Fruit fly (Drosophila melanogaster) whole organism, embryonic: ENCODE results near the gene CG14036.
A peak's percentile ranks its signal among the peaks of the same experiment; 100 is the strongest.

Experiments used
- Abd-B ChIP-seq: fragments of 200-800 bp; sonication (Bioruptor generic); optimal IDR thresholded peaks from 2 replicates; lab custom pipeline; 2018; ENCODE audit warnings: missing biosample characterization, mild to moderate bottlenecking, missing genetic modification characterization, moderate library complexity
- Atf-2 ChIP-seq: fragments of 200-800 bp; sonication (Bioruptor generic); optimal IDR thresholded peaks from 2 replicates; lab custom pipeline; 2016; ENCODE audit warnings: missing biosample characterization, missing genetic modification characterization
- CG10147 ChIP-seq: fragments of 200-800 bp; sonication (Bioruptor generic); optimal IDR thresholded peaks from 2 replicates; lab custom pipeline; 2019; ENCODE audit warnings: missing biosample characterization, mild to moderate bottlenecking, missing genetic modification characterization, moderate library complexity
- CG10959 ChIP-seq: fragments of 200-800 bp; sonication (Bioruptor generic); IDR thresholded peaks from 2 replicates; pipeline ENCODE4 v1.3.6; 2022; ENCODE audit warnings: missing biosample characterization, missing genetic modification characterization
- CG10979 ChIP-seq: fragments of 200-800 bp; sonication (Bioruptor generic); optimal IDR thresholded peaks from 2 replicates; lab custom pipeline; 2018; ENCODE audit warnings: missing biosample characterization, mild to moderate bottlenecking, missing genetic modification characterization, moderate library complexity
- CG13123 ChIP-seq: fragments of 200-800 bp; sonication (Bioruptor generic); optimal IDR thresholded peaks from 2 replicates; lab custom pipeline; 2016; ENCODE audit warnings: missing biosample characterization, missing genetic modification characterization
- CG13296 ChIP-seq: fragments of 200-800 bp; sonication (Bioruptor generic); optimal IDR thresholded peaks from 3 replicates; lab custom pipeline; 2018; ENCODE audit warnings: missing biosample characterization, mild to moderate bottlenecking, missing genetic modification characterization
- CG13894 ChIP-seq: fragments of 200-800 bp; sonication (Bioruptor generic); optimal IDR thresholded peaks from 3 replicates; lab custom pipeline; 2018; ENCODE audit warnings: missing biosample characterization, mild to moderate bottlenecking, missing genetic modification characterization, moderate library complexity
- CG14667 ChIP-seq: fragments of 200-800 bp; sonication (Bioruptor generic); IDR thresholded peaks from 2 replicates; pipeline ENCODE4 v1.3.6; 2022; ENCODE audit warnings: missing biosample characterization, missing genetic modification characterization
- CG15011 ChIP-seq: fragments of 200-800 bp; sonication (Bioruptor generic); optimal IDR thresholded peaks from 3 replicates; lab custom pipeline; 2018; ENCODE audit warnings: missing biosample characterization, mild to moderate bottlenecking, missing genetic modification characterization
- CG15269 ChIP-seq: fragments of 200-800 bp; sonication (Bioruptor generic); optimal IDR thresholded peaks from 2 replicates; lab custom pipeline; 2018; ENCODE audit warnings: missing biosample characterization, mild to moderate bottlenecking, missing genetic modification characterization, moderate library complexity
- CG1529 ChIP-seq: fragments of 200-800 bp; sonication (Bioruptor generic); optimal IDR thresholded peaks from 3 replicates; lab custom pipeline; 2018; ENCODE audit warnings: missing biosample characterization, missing genetic modification characterization
- CG15514 ChIP-seq: fragments of 200-800 bp; sonication (Bioruptor generic); optimal IDR thresholded peaks from 3 replicates; lab custom pipeline; 2017; ENCODE audit warnings: missing biosample characterization, missing genetic modification characterization, mild to moderate bottlenecking, moderate library complexity, missing genetic modification reagents
- CG17361 ChIP-seq: fragments of 200-800 bp; sonication (Bioruptor generic); IDR thresholded peaks from 3 replicates; pipeline ENCODE4 v1.3.6; 2022; ENCODE audit warnings: missing biosample characterization, missing genetic modification characterization
- CG17912 ChIP-seq: fragments of 200-800 bp; sonication (Bioruptor generic); optimal IDR thresholded peaks from 2 replicates; lab custom pipeline; 2018; ENCODE audit warnings: missing biosample characterization, mild to moderate bottlenecking, missing genetic modification characterization
- CG18764 ChIP-seq: fragments of 200-800 bp; sonication (Bioruptor generic); optimal IDR thresholded peaks from 3 replicates; lab custom pipeline; 2016; ENCODE audit warnings: missing biosample characterization, missing genetic modification characterization
- CG31441 ChIP-seq: fragments of 200-800 bp; sonication (Bioruptor generic); IDR thresholded peaks from 2 replicates; pipeline ENCODE4 v1.3.6; 2022; ENCODE audit warnings: missing biosample characterization, missing genetic modification characterization
- CG3163 ChIP-seq: fragments of 200-800 bp; sonication (Bioruptor generic); optimal IDR thresholded peaks from 3 replicates; lab custom pipeline; 2016; ENCODE audit warnings: missing biosample characterization, missing genetic modification characterization
- CG3995 ChIP-seq: fragments of 200-800 bp; sonication (Bioruptor generic); optimal IDR thresholded peaks from 3 replicates; lab custom pipeline; 2016; ENCODE audit warnings: missing biosample characterization, missing genetic modification characterization
- CG5245 ChIP-seq: fragments of 200-800 bp; sonication (Bioruptor generic); optimal IDR thresholded peaks from 3 replicates; lab custom pipeline; 2016; ENCODE audit warnings: missing biosample characterization, missing genetic modification characterization
- CG6689 ChIP-seq: fragments of 200-800 bp; sonication (Bioruptor generic); IDR thresholded peaks from 2 replicates; pipeline ENCODE4 v1.3.6; 2022; ENCODE audit warnings: missing biosample characterization, missing genetic modification characterization
- CG7357 ChIP-seq: fragments of 200-800 bp; sonication (Bioruptor generic); IDR thresholded peaks from 3 replicates; pipeline ENCODE4 v1.3.6; 2022; ENCODE audit warnings: missing biosample characterization, missing genetic modification characterization
- CG7839 ChIP-seq: fragments of 200-800 bp; sonication (Bioruptor generic); optimal IDR thresholded peaks from 3 replicates; lab custom pipeline; 2018; ENCODE audit warnings: missing biosample characterization, mild to moderate bottlenecking, missing genetic modification characterization, moderate library complexity
- CG8290 ChIP-seq, 3 experiments: fragments of 200-800 bp; sonication (Bioruptor generic); optimal IDR thresholded peaks; 2 replicates each; lab custom pipeline; 2016 to 2019; ENCODE audit warnings: missing biosample characterization in 3 of 3, missing genetic modification characterization in 3 of 3, mild to moderate bottlenecking in 2 of 3, moderate library complexity in 1 of 3
- CTCF ChIP-seq: fragments of 200-800 bp; sonication (Bioruptor generic); optimal IDR thresholded peaks from 2 replicates; lab custom pipeline; 2017; ENCODE audit warnings: missing biosample characterization, mild to moderate bottlenecking, missing genetic modification characterization, moderate library complexity
- Chrac-16 ChIP-seq: fragments of 200-800 bp; sonication (Bioruptor generic); optimal IDR thresholded peaks from 3 replicates; lab custom pipeline; 2016; ENCODE audit warnings: missing biosample characterization, missing genetic modification characterization
- NC2α ChIP-seq: fragments of 200-800 bp; sonication (Bioruptor generic); optimal IDR thresholded peaks from 2 replicates; lab custom pipeline; 2016; ENCODE audit warnings: missing biosample characterization, missing genetic modification characterization
- NK7.1 ChIP-seq: fragments of 200-800 bp; sonication (Bioruptor generic); optimal IDR thresholded peaks from 3 replicates; lab custom pipeline; 2016; ENCODE audit warnings: missing biosample characterization, missing genetic modification characterization
- Pdp1 ChIP-seq, 2 experiments: fragments of 200-800 bp; sonication (Bioruptor generic); optimal IDR thresholded peaks; 3 replicates each; lab custom pipeline; 2016; ENCODE audit warnings: missing biosample characterization in 2 of 2, missing genetic modification characterization in 2 of 2, mild to moderate bottlenecking in 1 of 2, moderate library complexity in 1 of 2
- Scr ChIP-seq: fragments of 200-800 bp; sonication (Bioruptor generic); IDR thresholded peaks from 2 replicates; pipeline ENCODE4 v1.3.6; 2022; ENCODE audit warnings: missing biosample characterization, missing genetic modification characterization; ENCODE audit not compliant: partially characterized antibody
- Sox100B ChIP-seq: fragments of 200-800 bp; sonication (Bioruptor generic); optimal IDR thresholded peaks from 3 replicates; lab custom pipeline; 2018; ENCODE audit warnings: missing biosample characterization, mild to moderate bottlenecking, missing genetic modification characterization
- ab ChIP-seq: fragments of 200-800 bp; sonication (Bioruptor generic); optimal IDR thresholded peaks from 2 replicates; lab custom pipeline; 2016; ENCODE audit warnings: missing biosample characterization, missing genetic modification characterization
- amos ChIP-seq: fragments of 200-800 bp; sonication (Bioruptor generic); IDR thresholded peaks from 2 replicates; pipeline ENCODE4 v1.3.6; 2022; ENCODE audit warnings: missing biosample characterization, missing genetic modification characterization; ENCODE audit not compliant: partially characterized antibody
- cato ChIP-seq: fragments of 200-800 bp; sonication (Bioruptor generic); optimal IDR thresholded peaks from 2 replicates; lab custom pipeline; 2016; ENCODE audit warnings: missing biosample characterization, missing genetic modification characterization, borderline replicate concordance
- cwo ChIP-seq: fragments of 200-800 bp; sonication (Bioruptor generic); optimal IDR thresholded peaks from 3 replicates; lab custom pipeline; 2017; ENCODE audit warnings: missing biosample characterization, missing genetic modification characterization, mild to moderate bottlenecking, moderate library complexity, missing genetic modification reagents
- fd96Cb ChIP-seq: fragments of 200-800 bp; sonication (Bioruptor generic); optimal IDR thresholded peaks from 2 replicates; lab custom pipeline; 2018; ENCODE audit warnings: missing biosample characterization, mild to moderate bottlenecking, missing genetic modification characterization, moderate library complexity
- gce ChIP-seq: fragments of 200-800 bp; sonication (Bioruptor generic); IDR thresholded peaks from 3 replicates; pipeline ENCODE4 v1.3.6; 2022; ENCODE audit warnings: missing biosample characterization, missing genetic modification characterization
- ind ChIP-seq: fragments of 200-800 bp; sonication (Bioruptor generic); optimal IDR thresholded peaks from 3 replicates; lab custom pipeline; 2016; ENCODE audit warnings: missing biosample characterization, missing genetic modification characterization
- kni ChIP-seq: fragments of 200-800 bp; sonication (Bioruptor generic); optimal IDR thresholded peaks from 3 replicates; lab custom pipeline; 2017; ENCODE audit warnings: mild to moderate bottlenecking, missing biosample characterization, missing genetic modification reagents, missing genetic modification characterization
- prd ChIP-seq, 3 experiments: fragments of >200 bp in 2 of 3; fragments of 200-800 bp in 1 of 3; sonication (Bioruptor generic) in 1 of 3; optimal IDR thresholded peaks in 2 of 3; IDR thresholded peaks in 1 of 3; 2 replicates in 2 of 3; 3 replicates in 1 of 3; pipeline versions ENCODE4 v1.3.6 to Lab custom; 2017 to 2022; ENCODE audit warnings: missing biosample characterization in 1 of 3, missing genetic modification characterization in 1 of 3
- row ChIP-seq: fragments of 200-800 bp; sonication (Bioruptor generic); IDR thresholded peaks from 3 replicates; pipeline ENCODE4 v1.3.6; 2022; ENCODE audit warnings: missing biosample characterization, missing genetic modification characterization
- sc ChIP-seq, 3 experiments: fragments of >200 bp in 2 of 3; fragments of 200-800 bp in 1 of 3; sonication (Bioruptor generic) in 1 of 3; optimal IDR thresholded peaks; 2 replicates in 2 of 3; 3 replicates in 1 of 3; lab custom pipeline; 2017; ENCODE audit warnings: mild to moderate bottlenecking in 1 of 3, missing biosample characterization in 1 of 3, missing genetic modification characterization in 1 of 3, missing genetic modification reagents in 1 of 3
- schlank ChIP-seq: fragments of 200-800 bp; sonication (Bioruptor generic); optimal IDR thresholded peaks from 2 replicates; lab custom pipeline; 2018; ENCODE audit warnings: missing biosample characterization, mild to moderate bottlenecking, missing genetic modification characterization
- sd ChIP-seq: fragments of 200-800 bp; sonication (Bioruptor generic); optimal IDR thresholded peaks from 3 replicates; lab custom pipeline; 2018; ENCODE audit warnings: missing biosample characterization, mild to moderate bottlenecking, missing genetic modification characterization, moderate library complexity
- sug ChIP-seq: fragments of 200-800 bp; optimal IDR thresholded peaks from 2 replicates; lab custom pipeline; 2019; ENCODE audit warnings: missing biosample characterization, mild to moderate bottlenecking, missing genetic modification characterization, moderate library complexity
- tap ChIP-seq: fragments of 200-800 bp; optimal IDR thresholded peaks from 3 replicates; lab custom pipeline; 2019; ENCODE audit warnings: missing biosample characterization, mild to moderate bottlenecking, missing genetic modification characterization, moderate library complexity
- vfl ChIP-seq: fragments of 200-800 bp; sonication (Bioruptor generic); optimal IDR thresholded peaks from 2 replicates; lab custom pipeline; 2016; ENCODE audit warnings: missing biosample characterization, missing genetic modification characterization
- zen ChIP-seq: fragments of 200-800 bp; sonication (Bioruptor generic); optimal IDR thresholded peaks from 3 replicates; lab custom pipeline; 2018; ENCODE audit warnings: missing biosample characterization, mild to moderate bottlenecking, missing genetic modification characterization, moderate library complexity

The CG14036 gene

dm6 chr2L:5059645-5060254 is 4.9 kb upstream of the CG14036 start, which contains the start of gene Rpn11 (continued):
- TF ChIP-seq CG15514 (GFP tag; lab: Kevin White, UChicago) (peak; percentile 30), CG1529 (GFP tag; lab: Kevin White, UChicago) (peak; percentile 22), prd (optimal IDR thresholded peaks at IDR 0.05; lab: Kevin White, UChicago) (no peak), prd (GFP tag; IDR thresholded peaks at IDR 0.05; lab: Robert Waterston, UW) (peak; percentile 50), CG10959 (GFP tag; lab: Robert Waterston, UW) (no peak), NC2α (GFP tag; lab: Kevin White, UChicago) (no peak), sd (tag; lab: Kevin White, UChicago) (peak; percentile 41), CG8290 (GFP tag; optimal IDR thresholded peaks at IDR 0.05; lab: Kevin White, UChicago) (peak; percentile 36), CG8290 (tag; optimal IDR thresholded peaks at IDR 0.05; lab: Kevin White, UChicago) (peak; percentile 16 to 58), Pdp1 (GFP tag; optimal IDR thresholded peaks at IDR 0.05; lab: Kevin White, UChicago) (peak; percentile 56 to 63), Sox100B (GFP tag; lab: Kevin White, UChicago) (peak; percentile 69), Abd-B (GFP tag; lab: Kevin White, UChicago) (peak; percentile 76), CTCF (no peak), Atf-2 (peak; percentile 31), cwo (peak; percentile 27), NK7.1 (GFP tag; lab: Kevin White, UChicago) (no peak), CG10979 (tag; lab: Kevin White, UChicago) (peak; percentile 49), CG15011 (GFP tag; lab: Kevin White, UChicago) (peak; percentile 31), fd96Cb (peak; percentile 45), CG14667 (GFP tag; lab: Robert Waterston, UW) (no peak), ind (GFP tag; lab: Kevin White, UChicago) (peak; percentile 54), schlank (no peak), CG18764 (GFP tag; lab: Kevin White, UChicago) (peak; percentile 28), CG13296 (GFP tag; lab: Kevin White, UChicago) (peak; percentile 68), CG13123 (GFP tag; lab: Kevin White, UChicago) (no peak), cato (GFP tag; lab: Kevin White, UChicago) (peak; percentile 46), vfl (GFP tag; lab: Kevin White, UChicago) (no peak), zen (tag; lab: Kevin White, UChicago) (peak; percentile 30), CG3163 (no peak), row (GFP tag; lab: Robert Waterston, UW) (peak; percentile 80), gce (GFP tag; lab: Robert Waterston, UW) (no peak), CG6689 (GFP tag; lab: Robert Waterston, UW) (peak; percentile 35), amos (peak; percentile 45), Scr (GFP tag; lab: Robert Waterston, UW) (peak; percentile 66), CG3995 (peak; percentile 39), sc (optimal IDR thresholded peaks at IDR 0.05; lab: Kevin White, UChicago) (no peak), sc (GFP tag; optimal IDR thresholded peaks at IDR 0.05; lab: Kevin White, UChicago) (peak; percentile 24), ab (GFP tag; lab: Kevin White, UChicago) (no peak), CG5245 (peak; percentile 24), CG17361 (GFP tag; lab: Robert Waterston, UW) (peak; percentile 86), Chrac-16 (GFP tag; lab: Kevin White, UChicago) (peak; percentile 51), CG7357 (0 out of 3 replicates have a peak, but pooled peaks have one; percentile 25), kni (GFP tag; lab: Kevin White, UChicago) (no peak), CG13894 (tag; lab: Kevin White, UChicago) (peak; percentile 60), CG15269 (tag; lab: Kevin White, UChicago) (peak; percentile 69), CG17912 (GFP tag; lab: Kevin White, UChicago) (no peak), tap (peak; percentile 53), CG10147 (GFP tag; lab: Kevin White, UChicago) (peak; percentile 72), CG7839 (peak; percentile 71), CG31441 (GFP tag; lab: Robert Waterston, UW) (peak; percentile 73), sug (tag; lab: Kevin White, UChicago) (peak; percentile 78)
